Fruit fly (Drosophila melanogaster): ENCODE measurements around the gene CG6999.

Gene CG6999

DNA sequence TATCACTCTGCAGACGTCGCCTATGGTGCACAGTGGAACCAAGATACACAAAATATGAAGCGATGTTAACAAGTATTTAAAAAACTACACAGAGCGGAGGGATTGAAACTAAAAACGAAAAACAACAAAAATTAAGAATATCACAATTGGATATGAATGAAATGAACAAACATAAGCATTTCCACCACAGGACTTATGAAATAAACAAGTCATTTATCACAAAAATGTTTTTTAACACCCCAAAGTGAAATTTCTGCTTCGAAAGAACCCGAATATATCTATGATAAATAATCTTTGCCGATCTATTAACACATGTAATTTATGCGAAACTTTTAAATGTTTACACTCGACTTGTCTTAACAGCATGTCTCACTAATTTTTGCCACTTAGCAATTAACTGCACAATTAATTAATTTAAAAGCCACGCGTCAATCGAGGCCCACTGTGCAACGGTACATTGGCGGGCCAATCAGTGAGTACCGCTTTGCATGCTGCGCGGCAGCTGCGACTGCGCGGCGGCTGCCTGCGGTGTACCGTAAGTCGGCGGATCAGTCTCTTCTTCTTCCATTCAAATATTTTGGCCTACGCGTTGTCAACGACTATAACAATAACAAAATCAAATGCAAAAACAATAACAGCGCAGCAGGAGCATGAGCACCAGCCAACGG, 46.2 kb upstream of the CG6999 start (continued):
- TF ChIP-seq Rfx (GFP tag; IDR thresholded peaks at IDR 0.05) (peak; percentile 7; the same call in 1 of the 2 replicates), Hsf (GFP tag; optimal IDR thresholded peaks at IDR 0.05) (peak; percentile 53), CG6175 (GFP tag; IDR thresholded peaks at IDR 0.05) (no peak), CG32772 (GFP tag; IDR thresholded peaks at IDR 0.05) (0 out of 2 replicates have a peak, but pooled peaks have one; percentile 14), CG4404 (GFP tag; IDR thresholded peaks at IDR 0.05) (0 out of 2 replicates have a peak, but pooled peaks have one; percentile 38), Usf (GFP tag; optimal IDR thresholded peaks at IDR 0.05) (peak; percentile 29), bsh (GFP tag; optimal IDR thresholded peaks at IDR 0.05) (peak in 1 of 2 experiments; percentile 53), CG10979 (tag; optimal IDR thresholded peaks at IDR 0.05) (peak; percentile 73), gro (GFP tag; optimal IDR thresholded peaks at IDR 0.05) (peak; percentile 33), CG14710 (tag; optimal IDR thresholded peaks at IDR 0.05) (peak; percentile 57), ewg (GFP tag; optimal IDR thresholded peaks at IDR 0.05) (peak; percentile 21), Xrp1 (GFP tag; IDR thresholded peaks at IDR 0.05) (peak; percentile 78), CG16813 (GFP tag; IDR thresholded peaks at IDR 0.05; ENCODE audit: partially characterized antibody) (no peak), pb (GFP tag; optimal IDR thresholded peaks at IDR 0.05) (peak; percentile 18), NC2α (GFP tag; optimal IDR thresholded peaks at IDR 0.05) (peak; percentile 16), onecut (GFP tag; IDR thresholded peaks at IDR 0.05) (peak; percentile 34; the same call in 1 of the 2 replicates), CG12942 (GFP tag; optimal IDR thresholded peaks at IDR 0.05) (peak; percentile 6), CG10959 (GFP tag; IDR thresholded peaks at IDR 0.05) (no peak), sqz (GFP tag; optimal IDR thresholded peaks at IDR 0.05) (no peak), CG17328 (GFP tag; IDR thresholded peaks at IDR 0.05) (peak; percentile 37; the same call in 1 of the 2 replicates), CG1024 (GFP tag; IDR thresholded peaks at IDR 0.05) (no peak), Ada2b (GFP tag; IDR thresholded peaks at IDR 0.05) (peak; percentile 25; the same call in 1 of the 2 replicates), CG5245 (GFP tag; optimal IDR thresholded peaks at IDR 0.05) (peak; percentile 31), hth (optimal IDR thresholded peaks at IDR 0.05) (no peak), Lim3 (GFP tag; IDR thresholded peaks at IDR 0.05) (no peak), lab (GFP tag; optimal IDR thresholded peaks at IDR 0.05) (peak; percentile 24), ci (GFP tag; IDR thresholded peaks at IDR 0.05) (peak; percentile 5; the same call in 1 of the 3 replicates), CoRest (tag; optimal IDR thresholded peaks at IDR 0.05) (peak; percentile 64), D19A (tag; optimal IDR thresholded peaks at IDR 0.05) (peak; percentile 48), Hr51 (GFP tag; optimal IDR thresholded peaks at IDR 0.05) (peak in 1 of 2 experiments; percentile 64), Meics (GFP tag; optimal IDR thresholded peaks at IDR 0.05) (peak; percentile 4), gcm2 (GFP tag; optimal IDR thresholded peaks at IDR 0.05) (no peak), aop (GFP tag; IDR thresholded peaks at IDR 0.05) (no peak), Xbp1 (GFP tag; optimal IDR thresholded peaks at IDR 0.05) (peak; percentile 49), CG8290 (GFP tag; optimal IDR thresholded peaks at IDR 0.05) (no peak), CG8290 (tag; optimal IDR thresholded peaks at IDR 0.05) (peak in 1 of 2 experiments; percentile 2), ken (GFP tag; IDR thresholded peaks at IDR 0.05) (peak; percentile 43; the same call in 1 of the 3 replicates), ind (GFP tag; optimal IDR thresholded peaks at IDR 0.05) (peak; percentile 27), sc (optimal IDR thresholded peaks at IDR 0.05) (no peak), sc (GFP tag; optimal IDR thresholded peaks at IDR 0.05) (peak; percentile 26), CG1602 (GFP tag; optimal IDR thresholded peaks at IDR 0.05) (peak; percentile 44), jigr1 (GFP tag; IDR thresholded peaks at IDR 0.05) (peak; percentile 43; the same call in 1 of the 3 replicates), CG18476 (GFP tag; optimal IDR thresholded peaks at IDR 0.05) (peak; percentile 42), CG9215 (GFP tag; IDR thresholded peaks at IDR 0.05) (no peak), Max (GFP tag; optimal IDR thresholded peaks at IDR 0.05) (peak; percentile 30), fd96Cb (tag; optimal IDR thresholded peaks at IDR 0.05) (peak; percentile 49), Blimp-1 (GFP tag; optimal IDR thresholded peaks at IDR 0.05) (peak; percentile 39), ems (GFP tag; optimal IDR thresholded peaks at IDR 0.05) (peak; percentile 37), CG13624 (GFP tag; optimal IDR thresholded peaks at IDR 0.05) (peak; percentile 33), ranshi (GFP tag; IDR thresholded peaks at IDR 0.05) (no peak), lmd (GFP tag; IDR thresholded peaks at IDR 0.05) (peak; percentile 41)

Measured in whole organism, embryonic.